Fruit fly (Drosophila melanogaster) whole organism, embryonic: ENCODE measurements around the gene nonA.

Experiments used
- Aef1 ChIP-seq: fragments of 200-800 bp; sonication (Bioruptor generic); IDR thresholded peaks from 3 replicates; pipeline ENCODE4 v1.3.6; 2022; ENCODE audit warnings: missing biosample characterization, missing genetic modification characterization
- Atf-2 ChIP-seq: fragments of 200-800 bp; sonication (Bioruptor generic); optimal IDR thresholded peaks from 2 replicates; lab custom pipeline; 2016; ENCODE audit warnings: missing biosample characterization, missing genetic modification characterization
- CG10543 ChIP-seq: fragments of 200-800 bp; sonication (Bioruptor generic); optimal IDR thresholded peaks from 3 replicates; lab custom pipeline; 2017; ENCODE audit warnings: missing biosample characterization, mild to moderate bottlenecking, missing genetic modification characterization, moderate library complexity
- CG11398 ChIP-seq: fragments of 200-800 bp; sonication (Bioruptor generic); optimal IDR thresholded peaks from 2 replicates; lab custom pipeline; 2016; ENCODE audit warnings: missing biosample characterization, missing genetic modification characterization
- CG12104 ChIP-seq: fragments of 200-800 bp; sonication (Bioruptor generic); optimal IDR thresholded peaks from 3 replicates; lab custom pipeline; 2016; ENCODE audit warnings: missing biosample characterization, missing genetic modification characterization
- CG12155 ChIP-seq: fragments of 200-800 bp; sonication (Bioruptor generic); optimal IDR thresholded peaks from 3 replicates; lab custom pipeline; 2016; ENCODE audit warnings: missing biosample characterization, missing genetic modification characterization
- CG14014 ChIP-seq: fragments of 200-800 bp; sonication (Bioruptor generic); IDR thresholded peaks from 2 replicates; pipeline ENCODE4 v1.3.6; 2022; ENCODE audit warnings: missing biosample characterization, missing genetic modification characterization
- CG15601 ChIP-seq: fragments of 200-800 bp; sonication (Bioruptor generic); optimal IDR thresholded peaks from 3 replicates; lab custom pipeline; 2019; ENCODE audit warnings: missing biosample characterization, mild to moderate bottlenecking, missing genetic modification characterization, moderate library complexity
- CG16813 ChIP-seq: fragments of 200-800 bp; sonication (Bioruptor generic); IDR thresholded peaks from 3 replicates; pipeline ENCODE4 v1.3.6; 2022; ENCODE audit warnings: missing biosample characterization, missing genetic modification characterization; ENCODE audit not compliant: partially characterized antibody
- CG18476 ChIP-seq: fragments of 200-800 bp; sonication (Bioruptor generic); optimal IDR thresholded peaks from 2 replicates; lab custom pipeline; 2016; ENCODE audit warnings: missing biosample characterization, mild to moderate bottlenecking, missing genetic modification characterization
- CG18599 ChIP-seq: fragments of 200-800 bp; sonication (Bioruptor generic); optimal IDR thresholded peaks from 3 replicates; lab custom pipeline; 2017; ENCODE audit warnings: missing biosample characterization, missing genetic modification characterization, mild to moderate bottlenecking, moderate library complexity, missing genetic modification reagents
- CG18619 ChIP-seq: fragments of 200-800 bp; sonication (Bioruptor generic); optimal IDR thresholded peaks from 3 replicates; lab custom pipeline; 2017; ENCODE audit warnings: missing biosample characterization, mild to moderate bottlenecking, missing genetic modification characterization
- CG18764 ChIP-seq: fragments of 200-800 bp; sonication (Bioruptor generic); optimal IDR thresholded peaks from 3 replicates; lab custom pipeline; 2016; ENCODE audit warnings: missing biosample characterization, missing genetic modification characterization
- CG30020 ChIP-seq: fragments of 200-800 bp; optimal IDR thresholded peaks from 2 replicates; lab custom pipeline; 2019; ENCODE audit warnings: missing biosample characterization, mild to moderate bottlenecking, missing genetic modification characterization, moderate library complexity
- CG30431 ChIP-seq: fragments of 200-800 bp; sonication (Bioruptor generic); optimal IDR thresholded peaks from 2 replicates; lab custom pipeline; 2017; ENCODE audit warnings: missing biosample characterization, missing genetic modification characterization
- CG32772 ChIP-seq: fragments of 200-800 bp; sonication (Bioruptor generic); IDR thresholded peaks from 2 replicates; pipeline ENCODE4 v1.3.6; 2022; ENCODE audit warnings: missing biosample characterization, missing genetic modification characterization
- CG4820 ChIP-seq: fragments of 200-800 bp; sonication (Bioruptor generic); optimal IDR thresholded peaks from 3 replicates; lab custom pipeline; 2016; ENCODE audit warnings: missing biosample characterization, missing genetic modification characterization
- CG6654 ChIP-seq: fragments of 200-800 bp; sonication (Bioruptor generic); optimal IDR thresholded peaks from 2 replicates; lab custom pipeline; 2017; ENCODE audit warnings: missing biosample characterization, mild to moderate bottlenecking, missing genetic modification characterization
- CG6689 ChIP-seq: fragments of 200-800 bp; sonication (Bioruptor generic); IDR thresholded peaks from 2 replicates; pipeline ENCODE4 v1.3.6; 2022; ENCODE audit warnings: missing biosample characterization, missing genetic modification characterization
- CHES-1-like ChIP-seq: fragments of 200-800 bp; sonication (Bioruptor generic); optimal IDR thresholded peaks from 2 replicates; lab custom pipeline; 2016; ENCODE audit warnings: missing biosample characterization, missing genetic modification characterization
- Ets65A ChIP-seq: fragments of 200-800 bp; sonication (Bioruptor generic); peaks from one replicate; lab custom pipeline; 2016; ENCODE audit warnings: missing biosample characterization, missing genetic modification characterization
- H15 ChIP-seq: fragments of 200-800 bp; sonication (Bioruptor generic); IDR thresholded peaks from 3 replicates; pipeline ENCODE4 v1.3.6; 2022; ENCODE audit warnings: missing biosample characterization, missing genetic modification characterization
- HLH3B ChIP-seq: fragments of 200-800 bp; sonication (Bioruptor generic); IDR thresholded peaks from 2 replicates; pipeline ENCODE4 v1.3.6; 2022; ENCODE audit warnings: missing biosample characterization, missing genetic modification characterization
- HLH4C ChIP-seq: fragments of 200-800 bp; sonication (Bioruptor generic); IDR thresholded peaks from 3 replicates; pipeline ENCODE4 v1.3.6; 2022; ENCODE audit warnings: missing biosample characterization, missing genetic modification characterization; ENCODE audit not compliant: partially characterized antibody
- Hr51 ChIP-seq, 2 experiments: fragments of 200-800 bp; sonication (Bioruptor generic); optimal IDR thresholded peaks; 2 replicates in 1 of 2; 3 replicates in 1 of 2; lab custom pipeline; 2016 to 2018; ENCODE audit warnings: missing biosample characterization in 2 of 2, missing genetic modification characterization in 2 of 2, mild to moderate bottlenecking in 1 of 2, moderate library complexity in 1 of 2
- Lim3 ChIP-seq: fragments of 200-800 bp; sonication (Bioruptor generic); IDR thresholded peaks from 2 replicates; pipeline ENCODE4 v1.3.6; 2022; ENCODE audit warnings: missing biosample characterization, missing genetic modification characterization
- Meics ChIP-seq: fragments of 200-800 bp; sonication (Bioruptor generic); optimal IDR thresholded peaks from 2 replicates; lab custom pipeline; 2017; ENCODE audit warnings: missing biosample characterization, mild to moderate bottlenecking, missing genetic modification characterization
- Mrtf ChIP-seq: fragments of 200-800 bp; sonication (Bioruptor generic); IDR thresholded peaks from 3 replicates; pipeline ENCODE4 v1.3.6; 2022; ENCODE audit warnings: missing biosample characterization, missing genetic modification characterization
- Neu2 ChIP-seq: fragments of 200-800 bp; sonication (Bioruptor generic); optimal IDR thresholded peaks from 3 replicates; lab custom pipeline; 2016; ENCODE audit warnings: missing biosample characterization, missing genetic modification characterization, borderline replicate concordance
- Nf-YB ChIP-seq: fragments of 200-800 bp; sonication (Bioruptor generic); optimal IDR thresholded peaks from 3 replicates; lab custom pipeline; 2019; ENCODE audit warnings: missing biosample characterization, mild to moderate bottlenecking, missing genetic modification characterization, moderate library complexity
- Optix ChIP-seq: fragments of 200-800 bp; sonication (Bioruptor generic); IDR thresholded peaks from 3 replicates; pipeline ENCODE4 v1.3.6; 2022; ENCODE audit warnings: missing biosample characterization, missing genetic modification characterization
- Ptx1 ChIP-seq: fragments of 200-800 bp; sonication (Bioruptor generic); IDR thresholded peaks from 2 replicates; pipeline ENCODE4 v1.3.6; 2022; ENCODE audit warnings: missing biosample characterization, missing genetic modification characterization
- Xbp1 ChIP-seq: fragments of 200-800 bp; sonication (Bioruptor generic); optimal IDR thresholded peaks from 3 replicates; lab custom pipeline; 2016; ENCODE audit warnings: missing biosample characterization, mild to moderate bottlenecking, missing genetic modification characterization
- ash1 ChIP-seq: fragments of 200-800 bp; sonication (Bioruptor generic); optimal IDR thresholded peaks from 2 replicates; lab custom pipeline; 2018; ENCODE audit warnings: missing biosample characterization, mild to moderate bottlenecking, missing genetic modification characterization
- bbx ChIP-seq: fragments of 200-800 bp; sonication (Bioruptor generic); IDR thresholded peaks from 2 replicates; pipeline ENCODE4 v1.3.6; 2022; ENCODE audit warnings: missing biosample characterization, missing genetic modification characterization; ENCODE audit not compliant: partially characterized antibody
- br ChIP-seq: fragments of >200 bp; optimal IDR thresholded peaks from 2 replicates; lab custom pipeline; 2017
- corto ChIP-seq: fragments of 200-800 bp; sonication (Bioruptor generic); optimal IDR thresholded peaks from 2 replicates; lab custom pipeline; 2016; ENCODE audit warnings: missing biosample characterization, mild to moderate bottlenecking, missing genetic modification characterization, moderate library complexity
- croc ChIP-seq: fragments of 200-800 bp; sonication (Bioruptor generic); conservative IDR thresholded peaks from 3 replicates; pipeline ENCODE4 v1.3.6; 2022; ENCODE audit warnings: missing biosample characterization, missing genetic modification characterization
- hb ChIP-seq: fragments of 200-800 bp; sonication (Bioruptor generic); IDR thresholded peaks from 3 replicates; pipeline ENCODE4 v1.3.6; 2022; ENCODE audit warnings: missing biosample characterization, missing genetic modification characterization; ENCODE audit not compliant: partially characterized antibody
- ken ChIP-seq: fragments of 200-800 bp; sonication (Bioruptor generic); IDR thresholded peaks from 3 replicates; pipeline ENCODE4 v1.3.6; 2022; ENCODE audit warnings: missing biosample characterization, missing genetic modification characterization
- nau ChIP-seq: fragments of 200-800 bp; sonication (Bioruptor generic); optimal IDR thresholded peaks from 3 replicates; lab custom pipeline; 2017; ENCODE audit warnings: missing biosample characterization, mild to moderate bottlenecking, missing genetic modification characterization, missing genetic modification reagents
- run ChIP-seq: fragments of 200-800 bp; sonication (Bioruptor generic); optimal IDR thresholded peaks from 3 replicates; lab custom pipeline; 2018; ENCODE audit warnings: missing biosample characterization, mild to moderate bottlenecking, missing genetic modification characterization
- seq ChIP-seq: fragments of 200-800 bp; sonication (Bioruptor generic); IDR thresholded peaks from 2 replicates; pipeline ENCODE4 v1.3.6; 2022; ENCODE audit warnings: missing biosample characterization, missing genetic modification characterization
- shn ChIP-seq: fragments of 200-800 bp; sonication (Bioruptor generic); optimal IDR thresholded peaks from 3 replicates; lab custom pipeline; 2016; ENCODE audit warnings: missing biosample characterization, missing genetic modification characterization
- sima ChIP-seq: fragments of 200-800 bp; sonication (Bioruptor generic); optimal IDR thresholded peaks from 2 replicates; lab custom pipeline; 2016; ENCODE audit warnings: missing biosample characterization, missing genetic modification characterization
- sisA ChIP-seq: fragments of 200-800 bp; sonication (Bioruptor generic); IDR thresholded peaks from 2 replicates; pipeline ENCODE4 v1.3.6; 2022; ENCODE audit warnings: missing biosample characterization, missing genetic modification characterization
- stc ChIP-seq: fragments of 200-800 bp; sonication (Bioruptor generic); IDR thresholded peaks from 2 replicates; pipeline ENCODE4 v1.3.6; 2022; ENCODE audit warnings: missing biosample characterization, missing genetic modification characterization
- tll ChIP-seq, 2 experiments: fragments of 200-800 bp in 1 of 2; fragments of >200 bp in 1 of 2; sonication (Bioruptor generic) in 1 of 2; optimal IDR thresholded peaks; 2 replicates each; lab custom pipeline; 2017 to 2019; ENCODE audit warnings: missing biosample characterization in 2 of 2, missing genetic modification characterization in 2 of 2, mild to moderate bottlenecking in 1 of 2, moderate library complexity in 1 of 2
- ttk ChIP-seq: fragments of 200-800 bp; sonication (Bioruptor generic); IDR thresholded peaks from 2 replicates; pipeline ENCODE4 v2.1.2; 2022; ENCODE audit warnings: missing biosample characterization, missing genetic modification characterization

Gene nonA

dm6 chrX:16358670-16359320, 2.6 kb upstream of the nonA start, which contains the start of the genes U2af50 and PIG-Q (continued):
- peak; percentile 90; the same call in 2 of the 3 replicates for TF ChIP-seq Aef1 (GFP tag; lab: Robert Waterston, UW)
- TF ChIP-seq CG14014, result peak; percentile 92
- no peak; the same call in 2 of the 3 replicates for TF ChIP-seq Optix (GFP tag; lab: Robert Waterston, UW)
- no peak for TF ChIP-seq CG30431 (GFP tag; lab: Kevin White, UChicago)
- TF ChIP-seq corto (GFP tag; lab: Kevin White, UChicago), result no peak
- TF ChIP-seq croc (GFP tag; lab: Robert Waterston, UW), result peak; percentile 90
- no peak; the same call in 1 of the 2 replicates for TF ChIP-seq stc
- TF ChIP-seq nau (GFP tag; lab: Kevin White, UChicago), result no peak
- peak; percentile 89 for TF ChIP-seq CG12155 (GFP tag; lab: Kevin White, UChicago)
- peak; percentile 84 for TF ChIP-seq CG18476 (GFP tag; lab: Kevin White, UChicago)
- no peak; the same call in 1 of the 3 replicates for TF ChIP-seq ken
- TF ChIP-seq sima, result no peak
- peak; percentile 63 for TF ChIP-seq CHES-1-like (GFP tag; lab: Kevin White, UChicago)
- TF ChIP-seq Nf-YB (GFP tag; lab: Kevin White, UChicago), result no peak
- peak; percentile 94 for TF ChIP-seq Xbp1 (GFP tag; lab: Kevin White, UChicago)
- TF ChIP-seq CG6654, result peak; percentile 79
- peak in 1 of 2 experiments; percentile 48 for TF ChIP-seq tll (GFP tag; optimal IDR thresholded peaks at IDR 0.05; lab: Kevin White, UChicago)
- no peak; the same call in 1 of the 2 replicates for TF ChIP-seq Lim3 (GFP tag; lab: Robert Waterston, UW)
- TF ChIP-seq CG10543, result peak; percentile 89
- peak; percentile 100 for TF ChIP-seq CG6689
- peak; percentile 88; the same call in 1 of the 2 replicates for TF ChIP-seq seq (GFP tag; lab: Robert Waterston, UW)
- TF ChIP-seq ttk, result no peak; the same call in 1 of the 2 replicates
- TF ChIP-seq CG30020 (tag; lab: Kevin White, UChicago), result peak; percentile 98
- no peak for TF ChIP-seq hb (GFP tag; lab: Robert Waterston, UW)
- peak; percentile 93; the same call in 1 of the 2 replicates for TF ChIP-seq sisA (GFP tag; lab: Robert Waterston, UW)
- peak; percentile 91 for TF ChIP-seq CG18764 (GFP tag; lab: Kevin White, UChicago)
- TF ChIP-seq Ptx1 (GFP tag; lab: Robert Waterston, UW), result peak; percentile 95
- peak; percentile 92 for TF ChIP-seq CG18619 (GFP tag; lab: Kevin White, UChicago)
- peak; percentile 59 for TF ChIP-seq CG16813 (GFP tag; lab: Robert Waterston, UW)
- peak; percentile 92 for TF ChIP-seq Meics (GFP tag; lab: Kevin White, UChicago)
- TF ChIP-seq CG18599 (GFP tag; lab: Kevin White, UChicago), result peak; percentile 92
- TF ChIP-seq CG4820 (GFP tag; lab: Kevin White, UChicago), result peak; percentile 86
- peak; percentile 45 to 94 for TF ChIP-seq Hr51 (GFP tag; optimal IDR thresholded peaks at IDR 0.05; lab: Kevin White, UChicago)
- TF ChIP-seq CG11398 (GFP tag; lab: Kevin White, UChicago), result peak; percentile 30
- TF ChIP-seq CG32772, result no peak
- no peak for TF ChIP-seq shn (GFP tag; lab: Kevin White, UChicago)
- peak; percentile 73 for TF ChIP-seq CG12104 (GFP tag; lab: Kevin White, UChicago)
- peak; percentile 85 for TF ChIP-seq run
- no peak for TF ChIP-seq Neu2 (GFP tag; lab: Kevin White, UChicago)
- TF ChIP-seq br (lab: Kevin White, UChicago), result no peak
- TF ChIP-seq CG15601, result peak; percentile 90
- TF ChIP-seq Ets65A (GFP tag; lab: Kevin White, UChicago), result peak; percentile 83
- peak; percentile 42; the same call in 1 of the 3 replicates for TF ChIP-seq HLH4C (GFP tag; lab: Robert Waterston, UW)
- TF ChIP-seq Atf-2 (GFP tag; lab: Kevin White, UChicago), result peak; percentile 41
- no peak; the same call in 2 of the 3 replicates for TF ChIP-seq Mrtf
- peak; percentile 91 for TF ChIP-seq HLH3B (GFP tag; lab: Robert Waterston, UW)
- TF ChIP-seq H15 (GFP tag; lab: Robert Waterston, UW), result peak; percentile 89
- TF ChIP-seq ash1 (GFP tag; lab: Kevin White, UChicago), result no peak
- TF ChIP-seq bbx (GFP tag; lab: Robert Waterston, UW), result no peak
